Worm (Caenorhabditis elegans) whole organism, young adult: ENCODE results near the gene Y113G7A.13.

ENCODE experiments used
- C06A6.2 ChIP-seq: fragments of 200-800 bp; sonication (Bioruptor generic); conservative IDR thresholded peaks from 2 replicates; pipeline ENCODE4 v1.3.6; 2022; ENCODE audit warnings: missing genetic modification characterization, missing compliant biosample characterization
- F49E8.2 ChIP-seq: sonication (generic microtip); optimal IDR thresholded peaks from 3 replicates; lab custom pipeline; 2017; ENCODE audit warnings: missing genetic modification characterization, mild to moderate bottlenecking, missing compliant biosample characterization, antibody characterized with exemption, moderate library complexity; ENCODE audit not compliant: insufficient read depth
- aptf-2 ChIP-seq: fragments of 200-800 bp; sonication (Bioruptor generic); conservative IDR thresholded peaks from 2 replicates; pipeline ENCODE4 v1.3.6; 2022; ENCODE audit warnings: missing genetic modification reagents, missing genetic modification characterization, missing compliant biosample characterization
- attf-5 ChIP-seq: fragments of 200-800 bp; sonication (Bioruptor generic); optimal IDR thresholded peaks from 2 replicates; lab custom pipeline; 2018; ENCODE audit warnings: mild to moderate bottlenecking, missing genetic modification characterization, missing compliant biosample characterization
- bed-1 ChIP-seq: fragments of 200-800 bp; sonication (Bioruptor generic); IDR thresholded peaks from 2 replicates; pipeline ENCODE4 v1.3.6; 2022; ENCODE audit warnings: missing genetic modification reagents, missing genetic modification characterization, missing compliant biosample characterization
- fkh-3 ChIP-seq: sonication (generic microtip); optimal IDR thresholded peaks from 2 replicates; lab custom pipeline; 2016; ENCODE audit warnings: mild to moderate bottlenecking, missing genetic modification characterization, missing compliant biosample characterization
- hlh-12 ChIP-seq: sonication (generic microtip); optimal IDR thresholded peaks from 2 replicates; lab custom pipeline; 2016; ENCODE audit warnings: missing genetic modification characterization, missing compliant biosample characterization
- lir-1 ChIP-seq: fragments of 200-800 bp; sonication (Bioruptor generic); conservative IDR thresholded peaks from 2 replicates; pipeline ENCODE4 v1.3.6; 2022; ENCODE audit warnings: missing genetic modification reagents, missing genetic modification characterization, missing compliant biosample characterization
- lsl-1 ChIP-seq: fragments of 200-800 bp; sonication (Bioruptor generic); optimal IDR thresholded peaks from 2 replicates; lab custom pipeline; 2018; ENCODE audit warnings: mild to moderate bottlenecking, missing genetic modification characterization, moderate library complexity, missing compliant biosample characterization
- lsy-27 ChIP-seq: sonication (generic microtip); optimal IDR thresholded peaks from 2 replicates; lab custom pipeline; 2017; ENCODE audit warnings: missing genetic modification characterization, mild to moderate bottlenecking, missing compliant biosample characterization, antibody characterized with exemption, missing genotype, borderline replicate concordance; ENCODE audit not compliant: insufficient read depth
- nhr-179 ChIP-seq: sonication (generic microtip); optimal IDR thresholded peaks from 2 replicates; lab custom pipeline; 2016; ENCODE audit warnings: mild to moderate bottlenecking, missing genetic modification characterization, missing compliant biosample characterization
- tbx-9 ChIP-seq: sonication (generic microtip); optimal IDR thresholded peaks from 2 replicates; lab custom pipeline; 2016; ENCODE audit warnings: borderline replicate concordance, missing genetic modification characterization, inconsistent platforms, missing compliant biosample characterization
- unc-130 ChIP-seq: sonication (generic microtip); optimal IDR thresholded peaks from 2 replicates; lab custom pipeline; 2016; ENCODE audit warnings: missing genetic modification reagents, missing genetic modification characterization, missing compliant biosample characterization
- unc-62 ChIP-seq: fragments of 150-350 bp; optimal IDR thresholded peaks from 2 replicates; lab custom pipeline; 2014; ENCODE audit warnings: missing biosample characterization, missing genetic modification reagents, missing genetic modification characterization

ce11 chrV:20165808-20166207 lies 17.8 kb downstream of the Y113G7A.13 start:
- TF ChIP-seq F49E8.2 (tag; lab: Kevin White, UChicago) (no peak), attf-5 (no peak), fkh-3 (tag; lab: Kevin White, UChicago) (no peak), lir-1 (GFP tag; lab: Robert Waterston, UW) (no peak), aptf-2 (no peak), nhr-179 (tag; lab: Kevin White, UChicago) (no peak), hlh-12 (no peak), lsl-1 (no peak), lsy-27 (tag; lab: Kevin White, UChicago) (no peak), unc-130 (no peak), unc-62 (no peak), tbx-9 (tag; lab: Kevin White, UChicago) (no peak), bed-1 (GFP tag; lab: Robert Waterston, UW) (no peak), C06A6.2 (GFP tag; lab: Robert Waterston, UW) (no peak)
